Fruit fly (Drosophila melanogaster): ENCODE measurements around the gene mRpL1.

mRpL1 gene

dm6 chr3R:8333768-8334470 is 32.7 kb downstream of the mRpL1 start, which contains the start of gene Poxm (continued):
- TF ChIP-seq salr (GFP tag; optimal IDR thresholded peaks at IDR 0.05), result peak; percentile 72 to 98
- peak; percentile 99 for TF ChIP-seq Eip78C (GFP tag)
- TF ChIP-seq CG8319 (GFP tag; optimal IDR thresholded peaks at IDR 0.05), result peak; percentile 93
- TF ChIP-seq CG9139 (GFP tag; optimal IDR thresholded peaks at IDR 0.05), result peak; percentile 89
- peak; percentile 85 for TF ChIP-seq CG6854 (GFP tag; optimal IDR thresholded peaks at IDR 0.05)
- TF ChIP-seq Lpt (GFP tag; optimal IDR thresholded peaks at IDR 0.05), result peak; percentile 96
- TF ChIP-seq CG3919 (GFP tag; optimal IDR thresholded peaks at IDR 0.05), result peak; percentile 98
- TF ChIP-seq cyc (GFP tag; optimal IDR thresholded peaks at IDR 0.05), result peak; percentile 93
- peak; percentile 96 for TF ChIP-seq svp (GFP tag)
- peak; percentile 95 for TF ChIP-seq net (GFP tag; optimal IDR thresholded peaks at IDR 0.05)
- TF ChIP-seq Met (GFP tag; optimal IDR thresholded peaks at IDR 0.05), result peak; percentile 91
- TF ChIP-seq fd85E (GFP tag; optimal IDR thresholded peaks at IDR 0.05), result peak; percentile 60
- peak; percentile 24 for TF ChIP-seq Eip93F (GFP tag; optimal IDR thresholded peaks at IDR 0.05)
- TF ChIP-seq topi (GFP tag; optimal IDR thresholded peaks at IDR 0.05), result peak; percentile 94
- peak; percentile 94 for TF ChIP-seq esn (GFP tag; optimal IDR thresholded peaks at IDR 0.05)
- TF ChIP-seq Blimp-1 (GFP tag; optimal IDR thresholded peaks at IDR 0.05), result peak; percentile 89
- TF ChIP-seq Ets21C (GFP tag; optimal IDR thresholded peaks at IDR 0.05), result peak; percentile 82
- peak; percentile 97 for TF ChIP-seq acj6 (GFP tag; optimal IDR thresholded peaks at IDR 0.05)
- peak; percentile 87 for TF ChIP-seq CG11294 (GFP tag; IDR thresholded peaks at IDR 0.05)
- peak; percentile 94 for TF ChIP-seq CG8632 (GFP tag; optimal IDR thresholded peaks at IDR 0.05)
- peak; percentile 95 for TF ChIP-seq Sox15 (GFP tag; optimal IDR thresholded peaks at IDR 0.05)
- peak; percentile 93 for TF ChIP-seq Sox14 (GFP tag; optimal IDR thresholded peaks at IDR 0.05)
- peak; percentile 95 for TF ChIP-seq dsx (GFP tag; optimal IDR thresholded peaks at IDR 0.05; ENCODE audit: poor library complexity, severe bottlenecking)
- peak; percentile 98 for TF ChIP-seq OdsH (GFP tag; optimal IDR thresholded peaks at IDR 0.05)
- peak; percentile 96 for TF ChIP-seq Ets96B (tag; optimal IDR thresholded peaks at IDR 0.05)
- TF ChIP-seq Hr4 (GFP tag; optimal IDR thresholded peaks at IDR 0.05), result peak; percentile 97
- TF ChIP-seq fkh (GFP tag; optimal IDR thresholded peaks at IDR 0.05), result peak; percentile 78
- peak; percentile 90 for TF ChIP-seq CG31627 (GFP tag; optimal IDR thresholded peaks at IDR 0.05)
- TF ChIP-seq achi (GFP tag; optimal IDR thresholded peaks at IDR 0.05), result peak; percentile 96
- TF ChIP-seq ss (GFP tag; optimal IDR thresholded peaks at IDR 0.05), result peak; percentile 93 to 97

- TF ChIP-seq Sox14 (GFP tag; optimal IDR thresholded peaks at IDR 0.05) (no peak), CG31627 (GFP tag; optimal IDR thresholded peaks at IDR 0.05) (no peak), CG10669 (GFP tag; optimal IDR thresholded peaks at IDR 0.05) (no peak), Hr38 (GFP tag; optimal IDR thresholded peaks at IDR 0.05) (no peak), salr (GFP tag; optimal IDR thresholded peaks at IDR 0.05) (no peak), CG4318 (GFP tag; optimal IDR thresholded peaks at IDR 0.05) (no peak), ss (GFP tag; optimal IDR thresholded peaks at IDR 0.05) (no peak), CG6854 (GFP tag; optimal IDR thresholded peaks at IDR 0.05) (no peak), CG6163 (GFP tag; IDR thresholded peaks at IDR 0.05) (no peak), CG10631 (GFP tag; optimal IDR thresholded peaks at IDR 0.05) (no peak)
Observed at dm6 chr3R:8334471-8334783, 33.2 kb downstream of the mRpL1 start.

- TF ChIP-seq Eip78C (GFP tag), result peak; percentile 8
- TF ChIP-seq Smox (GFP tag; optimal IDR thresholded peaks at IDR 0.05), result no peak
Observed at dm6 chr3R:8334982-8335381, 33.7 kb downstream of the mRpL1 start.

DNA sequence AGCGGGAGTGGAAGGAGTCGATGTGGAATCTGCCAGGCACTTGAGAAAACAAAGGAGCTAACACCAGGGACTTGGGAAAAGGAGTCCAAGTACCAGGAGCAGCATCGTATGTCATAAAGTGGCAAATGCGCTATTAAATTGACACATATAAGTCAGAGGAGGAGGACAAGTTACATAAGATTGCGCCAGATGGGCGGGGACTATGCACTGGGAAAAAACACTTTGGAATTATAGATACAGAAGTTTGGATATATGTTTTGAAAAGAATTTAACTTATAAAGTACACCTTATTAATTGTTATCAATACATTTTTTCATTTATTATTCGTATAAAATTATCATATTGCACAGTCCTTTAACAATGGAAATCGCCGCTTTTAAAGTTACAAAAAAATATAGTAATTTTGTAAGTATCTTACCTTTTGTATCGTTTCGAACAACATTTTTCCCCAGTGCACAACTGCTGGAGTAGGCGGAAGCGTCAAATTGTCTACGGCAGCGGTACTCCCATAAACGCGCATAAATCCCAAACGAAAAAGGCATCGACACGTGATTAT is 34.9 kb downstream of the mRpL1 start:
- TF ChIP-seq Lpt (GFP tag; optimal IDR thresholded peaks at IDR 0.05) (no peak), Eip78C (GFP tag) (peak; percentile 11)
